Fruit fly (Drosophila melanogaster): Measurements from ENCODE around the gene SelT.

The SelT gene

DNA sequence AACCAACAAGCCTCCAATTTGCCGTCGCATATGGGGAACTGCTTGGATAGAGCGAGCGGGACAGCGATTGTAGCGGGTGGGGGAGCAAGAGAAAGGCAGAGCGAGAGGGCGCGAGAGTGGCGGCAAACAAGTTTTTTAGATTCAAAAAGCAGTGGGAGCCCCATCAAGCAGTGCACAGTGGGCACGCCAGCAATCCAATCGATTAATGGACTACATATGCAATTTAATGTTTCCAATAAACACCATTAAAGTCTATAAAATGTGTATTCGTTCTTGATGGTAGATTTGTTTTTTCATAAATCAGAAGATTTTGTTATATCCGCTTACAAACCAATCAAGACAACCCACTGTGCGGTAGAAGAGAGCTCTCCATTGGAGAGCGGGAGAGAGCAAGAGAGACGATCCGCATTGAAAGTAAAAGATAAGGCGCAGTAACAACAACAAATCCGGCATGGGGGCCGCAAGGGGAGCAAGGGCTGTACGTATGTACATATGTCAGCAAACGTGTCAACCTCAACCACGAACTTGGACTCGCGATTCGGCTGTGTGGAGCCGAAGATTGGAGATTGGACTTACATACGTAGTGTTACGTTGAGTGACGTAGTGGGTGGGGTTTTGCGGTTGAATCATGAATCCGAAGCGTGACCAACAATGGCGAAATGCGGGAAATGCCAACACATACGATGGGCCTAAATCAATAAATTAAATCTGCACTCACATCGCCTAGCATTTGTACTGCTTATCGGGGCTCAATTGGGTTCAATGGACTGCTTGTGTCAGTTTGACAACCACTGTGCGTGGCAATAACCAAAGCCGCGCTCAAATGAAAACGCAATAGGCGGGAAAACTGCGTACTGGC, 13.1 kb upstream of the SelT start (continued):
- peak; percentile 99 for TF ChIP-seq Smox (GFP tag; optimal IDR thresholded peaks at IDR 0.05)
- TF ChIP-seq CG34406 (GFP tag; optimal IDR thresholded peaks at IDR 0.05) = peak; percentile 98
- TF ChIP-seq CG8119 (GFP tag; IDR thresholded peaks at IDR 0.05) = peak; percentile 99
- peak; percentile 99 for TF ChIP-seq OdsH (GFP tag; optimal IDR thresholded peaks at IDR 0.05)
- TF ChIP-seq CG31627 (GFP tag; optimal IDR thresholded peaks at IDR 0.05) = peak; percentile 99
- peak; percentile 99 for TF ChIP-seq pdm3 (GFP tag; optimal IDR thresholded peaks at IDR 0.05)
- TF ChIP-seq CG32006 (GFP tag; optimal IDR thresholded peaks at IDR 0.05) = peak; percentile 100
- peak; percentile 100 for TF ChIP-seq svp (GFP tag)
- peak; percentile 100 for TF ChIP-seq CG6163 (GFP tag; IDR thresholded peaks at IDR 0.05)
- peak; percentile 100 for TF ChIP-seq Lpt (GFP tag; optimal IDR thresholded peaks at IDR 0.05)
- peak; percentile 99 for TF ChIP-seq CG6792 (GFP tag; optimal IDR thresholded peaks at IDR 0.05)
- peak; percentile 99 for TF ChIP-seq acj6 (GFP tag; optimal IDR thresholded peaks at IDR 0.05)
- TF ChIP-seq Blimp-1 (GFP tag; optimal IDR thresholded peaks at IDR 0.05) = peak; percentile 97
- peak; percentile 99 for TF ChIP-seq CG16779 (tag; optimal IDR thresholded peaks at IDR 0.05)
- TF ChIP-seq Hr39 (GFP tag; optimal IDR thresholded peaks at IDR 0.05) = peak; percentile 99
- TF ChIP-seq esn (GFP tag; optimal IDR thresholded peaks at IDR 0.05) = peak; percentile 99
- TF ChIP-seq CG10631 (GFP tag; optimal IDR thresholded peaks at IDR 0.05) = peak; percentile 99
- peak; percentile 98 for TF ChIP-seq CG6808 (GFP tag; optimal IDR thresholded peaks at IDR 0.05)
- TF ChIP-seq Gug (GFP tag; IDR thresholded peaks at IDR 0.05) = peak; percentile 99

DNA sequence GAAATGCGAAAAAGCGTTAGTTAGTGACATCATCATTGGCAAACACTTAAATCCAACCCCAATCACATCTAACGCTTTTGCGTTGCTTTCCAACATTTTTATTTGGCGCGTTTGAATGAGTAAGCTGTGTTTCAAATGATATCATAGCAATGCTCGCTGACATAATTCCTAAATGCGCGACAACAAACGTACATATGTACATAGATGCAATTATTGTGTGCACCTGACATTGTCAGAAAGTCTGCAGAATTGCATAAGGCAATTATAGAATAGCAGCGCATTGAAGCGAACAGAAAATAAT, 12.5 kb upstream of the SelT start:
- TF ChIP-seq CG7368 (GFP tag; optimal IDR thresholded peaks at IDR 0.05) (no peak), ss (GFP tag; optimal IDR thresholded peaks at IDR 0.05) (no peak), dsx (GFP tag; optimal IDR thresholded peaks at IDR 0.05; ENCODE audit: poor library complexity, severe bottlenecking) (no peak), topi (GFP tag; optimal IDR thresholded peaks at IDR 0.05) (no peak), spab (GFP tag; optimal IDR thresholded peaks at IDR 0.05) (no peak), cyc (GFP tag; optimal IDR thresholded peaks at IDR 0.05) (no peak), salr (GFP tag; optimal IDR thresholded peaks at IDR 0.05) (no peak), acj6 (GFP tag; optimal IDR thresholded peaks at IDR 0.05) (no peak), vri (GFP tag; optimal IDR thresholded peaks at IDR 0.05) (no peak), Met (GFP tag; optimal IDR thresholded peaks at IDR 0.05) (no peak), CG6808 (GFP tag; optimal IDR thresholded peaks at IDR 0.05) (no peak)

DNA sequence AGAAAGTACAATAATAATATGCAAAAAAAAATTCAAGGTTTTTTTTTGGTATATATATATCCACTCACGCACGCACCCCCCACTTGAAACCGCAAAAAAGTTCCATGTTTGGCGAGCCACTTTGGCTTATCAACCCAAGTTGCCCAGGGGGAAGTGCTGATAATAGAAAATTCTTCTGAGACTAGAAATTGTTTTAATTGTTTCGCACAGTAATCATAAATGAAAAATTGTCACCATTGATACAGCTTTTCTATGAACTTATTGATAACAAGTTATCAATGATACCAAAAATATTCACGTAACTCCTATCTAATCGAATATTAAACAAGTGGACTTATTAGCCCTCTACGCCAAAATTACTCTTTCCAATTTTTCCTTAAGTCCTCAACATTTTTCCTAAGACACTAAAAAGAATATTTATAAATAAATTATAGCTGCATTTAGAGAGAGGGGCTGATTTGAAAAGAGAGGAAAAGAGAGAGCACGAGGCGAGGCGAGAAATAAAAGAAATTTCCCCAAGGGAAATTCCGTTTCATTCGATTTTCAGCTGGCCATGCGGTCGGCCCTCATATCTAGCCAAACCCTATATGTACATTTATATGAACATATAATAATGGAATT, 12.0 kb upstream of the SelT start:
- TF ChIP-seq Eip78C (GFP tag) (peak; percentile 19), dsx (GFP tag; optimal IDR thresholded peaks at IDR 0.05; ENCODE audit: poor library complexity, severe bottlenecking) (no peak), achi (GFP tag; optimal IDR thresholded peaks at IDR 0.05) (no peak), CG31627 (GFP tag; optimal IDR thresholded peaks at IDR 0.05) (no peak)

- TF ChIP-seq dsx (GFP tag; optimal IDR thresholded peaks at IDR 0.05; ENCODE audit: poor library complexity, severe bottlenecking) (no peak), Sox102F (GFP tag; optimal IDR thresholded peaks at IDR 0.05) (peak; percentile 59), CG6163 (GFP tag; IDR thresholded peaks at IDR 0.05) (peak; percentile 91), CG3032 (tag; optimal IDR thresholded peaks at IDR 0.05) (peak; percentile 59), CG11902 (GFP tag; optimal IDR thresholded peaks at IDR 0.05) (peak; percentile 38), Blimp-1 (GFP tag; optimal IDR thresholded peaks at IDR 0.05) (no peak), Hr38 (GFP tag; optimal IDR thresholded peaks at IDR 0.05) (no peak), acj6 (GFP tag; optimal IDR thresholded peaks at IDR 0.05) (peak; percentile 77), CG31627 (GFP tag; optimal IDR thresholded peaks at IDR 0.05) (peak; percentile 74), topi (GFP tag; optimal IDR thresholded peaks at IDR 0.05) (peak; percentile 73), Met (GFP tag; optimal IDR thresholded peaks at IDR 0.05) (peak; percentile 73), CG8119 (GFP tag; IDR thresholded peaks at IDR 0.05) (peak; percentile 75), CG1621 (tag; optimal IDR thresholded peaks at IDR 0.05) (no peak), CG7368 (GFP tag; optimal IDR thresholded peaks at IDR 0.05) (peak; percentile 43), achi (GFP tag; optimal IDR thresholded peaks at IDR 0.05) (peak; percentile 78), dac (GFP tag; optimal IDR thresholded peaks at IDR 0.05) (peak; percentile 46), CG10631 (GFP tag; optimal IDR thresholded peaks at IDR 0.05) (peak; percentile 74), spab (GFP tag; optimal IDR thresholded peaks at IDR 0.05) (peak; percentile 64), ss (GFP tag; optimal IDR thresholded peaks at IDR 0.05) (peak in 1 of 2 experiments; percentile 7), cyc (GFP tag; optimal IDR thresholded peaks at IDR 0.05) (peak; percentile 68), esn (GFP tag; optimal IDR thresholded peaks at IDR 0.05) (peak; percentile 61), Ets21C (GFP tag; optimal IDR thresholded peaks at IDR 0.05) (peak; percentile 55), CG6808 (GFP tag; optimal IDR thresholded peaks at IDR 0.05) (peak; percentile 45), Hr39 (GFP tag; optimal IDR thresholded peaks at IDR 0.05) (peak; percentile 75), CG11294 (GFP tag; IDR thresholded peaks at IDR 0.05) (peak; percentile 84), Eip78C (GFP tag) (peak; percentile 90), CG6792 (GFP tag; optimal IDR thresholded peaks at IDR 0.05) (peak; percentile 34), CG9139 (GFP tag; optimal IDR thresholded peaks at IDR 0.05) (no peak)
Measured at dm6 chr2L:4999389-5000032, 11.2 kb upstream of the SelT start.

All from whole organism, prepupa.